Worm (Caenorhabditis elegans): ENCODE data around the gene pwp-1.

pwp-1 gene

DNA sequence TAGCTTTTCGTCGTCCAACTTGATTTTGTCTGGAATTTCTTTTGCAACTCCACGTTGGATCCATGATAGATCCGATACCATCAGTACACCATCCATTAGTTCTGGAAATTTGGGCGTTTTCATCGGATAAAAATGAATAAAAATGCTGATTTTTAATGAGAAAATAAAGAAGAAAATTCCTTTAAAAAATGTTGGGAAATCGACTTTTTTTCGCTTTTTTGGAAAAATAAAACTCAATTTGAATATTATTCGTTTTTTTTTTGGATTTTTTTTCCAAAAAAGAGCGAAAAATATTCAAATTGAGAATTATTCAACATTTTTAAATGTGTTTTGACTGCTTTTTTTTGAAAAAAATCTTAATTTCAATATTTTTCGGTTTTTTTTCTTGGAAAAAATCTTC lies at the start of gene pwp-1:
pwp-1 (minus strand) TSS at position 101 of the 400 bp plus-strand sequence.
- TF ChIP-seq Y79H2A.3 (GFP tag; conservative IDR thresholded peaks at IDR 0.05): no peak
- TF ChIP-seq ekl-4 (GFP tag; IDR thresholded peaks at IDR 0.05): no peak
- no peak for TF ChIP-seq lsy-27 (tag; optimal IDR thresholded peaks at IDR 0.05; ENCODE audit: borderline replicate concordance, insufficient read depth)
- no peak for TF ChIP-seq gei-17 (GFP tag; optimal IDR thresholded peaks at IDR 0.05)
- TF ChIP-seq hlh-26 (GFP tag; conservative IDR thresholded peaks at IDR 0.05): no peak
- no peak for TF ChIP-seq pha-4 (tag; optimal IDR thresholded peaks at IDR 0.05)
- TF ChIP-seq cebp-1 (GFP tag; IDR thresholded peaks at IDR 0.05): no peak
- TF ChIP-seq cebp-1 (tag; optimal IDR thresholded peaks at IDR 0.05): no peak
- TF ChIP-seq B0261.1 (tag; optimal IDR thresholded peaks at IDR 0.05): no peak
- TF ChIP-seq somi-1 (GFP tag; optimal IDR thresholded peaks at IDR 0.05): no peak
- TF ChIP-seq unc-62 (GFP tag; optimal IDR thresholded peaks at IDR 0.05): no peak
- TF ChIP-seq nhr-120 (GFP tag; IDR thresholded peaks at IDR 0.05): no peak
- no peak for TF ChIP-seq unc-130 (GFP tag; optimal IDR thresholded peaks at IDR 0.05)

DNA sequence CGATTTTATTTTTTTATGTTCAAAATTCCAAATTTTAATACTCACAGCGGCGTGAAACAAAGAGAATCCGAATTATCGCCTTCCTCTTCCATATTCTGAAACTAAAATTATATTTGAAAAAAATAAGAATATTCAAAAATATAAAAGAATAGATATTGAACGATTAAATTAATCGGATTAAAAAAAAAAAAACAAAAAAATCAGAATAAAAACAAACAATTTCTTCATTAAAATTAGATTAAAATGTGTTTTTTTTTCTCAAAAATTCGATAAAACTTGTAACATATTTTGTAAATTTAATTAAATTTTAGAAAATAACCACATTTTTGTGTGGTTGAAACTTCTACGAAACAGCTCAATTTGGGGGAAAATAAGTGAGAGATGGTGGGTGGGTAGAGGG lies 46.4 kb upstream of the pwp-1 start, which contains the start of gene cpsf-3:
cpsf-3 (minus strand) TSS at position 101 of the 400 bp plus-strand sequence.
- no peak for TF ChIP-seq madf-10 (tag; optimal IDR thresholded peaks at IDR 0.05)

DNA sequence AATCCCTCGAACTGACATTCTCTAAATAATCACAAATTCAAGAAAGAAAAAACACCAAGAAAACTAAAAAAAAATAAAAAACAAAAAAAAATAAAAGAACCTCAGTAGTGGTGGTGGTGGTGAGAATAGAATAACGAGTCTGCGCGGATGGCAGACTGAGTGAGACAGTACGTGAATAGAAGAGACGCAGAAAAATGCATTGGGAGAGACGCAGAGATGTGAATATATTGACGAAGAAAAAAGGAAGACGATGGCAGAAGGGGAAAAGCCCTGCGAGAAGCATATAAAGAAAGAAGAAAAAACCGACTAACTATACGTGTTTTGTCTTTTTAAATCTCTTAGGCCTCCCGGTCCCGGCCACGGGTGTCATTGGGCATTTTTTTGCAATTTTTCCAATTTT lies 36.1 kb upstream of the pwp-1 start, which contains the start of gene unc-26:
unc-26 (minus strand) TSS at position 23 of the 400 bp plus-strand sequence.
- peak; percentile 93 for TF ChIP-seq hmg-1.2 (GFP tag; IDR thresholded peaks at IDR 0.05)
- no peak for TF ChIP-seq K12H6.12 (tag; optimal IDR thresholded peaks at IDR 0.05)

DNA sequence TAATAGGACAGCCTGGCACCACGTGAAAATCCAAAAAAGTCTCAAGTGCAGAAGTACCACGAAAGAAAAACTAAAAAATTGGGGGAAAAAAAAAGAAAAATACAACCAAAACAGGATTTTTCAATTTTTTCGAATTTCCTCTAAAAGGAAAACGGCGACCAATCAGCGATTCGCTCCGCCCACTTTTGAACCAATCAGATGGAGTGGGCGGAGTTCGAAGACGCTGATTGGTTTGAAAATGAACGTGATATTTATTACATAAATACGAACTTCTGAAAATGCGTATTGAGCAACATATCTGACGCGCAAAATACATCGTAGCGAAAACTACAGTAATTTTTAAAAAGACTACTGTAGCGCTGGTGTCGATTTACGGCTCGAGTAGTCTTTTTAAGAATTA lies 32.0 kb upstream of the pwp-1 start:
- TF ChIP-seq Y79H2A.3 (GFP tag; conservative IDR thresholded peaks at IDR 0.05) (no peak), pbrm-1 (GFP tag; IDR thresholded peaks at IDR 0.05) (no peak), B0261.1 (tag; optimal IDR thresholded peaks at IDR 0.05) (no peak), madf-3 (GFP tag; IDR thresholded peaks at IDR 0.05) (no peak), xnd-1 (tag; optimal IDR thresholded peaks at IDR 0.05) (no peak), akir-1 (GFP tag; optimal IDR thresholded peaks at IDR 0.05) (no peak), madf-8 (GFP tag; conservative IDR thresholded peaks at IDR 0.05) (no peak), ztf-28 (GFP tag; IDR thresholded peaks at IDR 0.05) (no peak), T07F8.4 (tag; optimal IDR thresholded peaks at IDR 0.05) (no peak), lsl-1 (GFP tag; optimal IDR thresholded peaks at IDR 0.05) (no peak)

DNA sequence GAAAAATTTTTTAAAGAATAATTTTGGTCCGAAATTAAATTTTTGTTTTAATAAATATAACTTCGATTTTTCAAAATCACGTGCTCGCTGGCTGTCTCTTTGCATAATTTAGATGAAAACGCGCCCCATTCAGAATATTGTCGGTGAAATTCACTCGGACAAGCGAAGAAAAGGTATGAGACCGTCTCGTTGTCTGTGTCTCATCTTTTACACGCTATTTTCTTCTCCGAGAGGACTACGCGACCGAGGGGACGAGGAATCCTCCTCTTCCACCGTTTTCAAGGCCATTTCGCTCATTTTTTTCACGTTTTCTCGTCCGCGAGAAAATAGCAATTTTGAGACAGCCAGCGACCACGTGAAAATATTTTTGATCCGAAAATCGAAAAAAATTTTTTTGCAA lies 26.5 kb upstream of the pwp-1 start:
- peak; percentile 62 for TF ChIP-seq mcd-1 (GFP tag; IDR thresholded peaks at IDR 0.05)
- 0 out of 2 replicates have a peak, but pooled peaks have one; percentile 25 for TF ChIP-seq aptf-3 (GFP tag; IDR thresholded peaks at IDR 0.05)
- TF ChIP-seq hmg-1.2 (GFP tag; IDR thresholded peaks at IDR 0.05): peak; percentile 70

DNA sequence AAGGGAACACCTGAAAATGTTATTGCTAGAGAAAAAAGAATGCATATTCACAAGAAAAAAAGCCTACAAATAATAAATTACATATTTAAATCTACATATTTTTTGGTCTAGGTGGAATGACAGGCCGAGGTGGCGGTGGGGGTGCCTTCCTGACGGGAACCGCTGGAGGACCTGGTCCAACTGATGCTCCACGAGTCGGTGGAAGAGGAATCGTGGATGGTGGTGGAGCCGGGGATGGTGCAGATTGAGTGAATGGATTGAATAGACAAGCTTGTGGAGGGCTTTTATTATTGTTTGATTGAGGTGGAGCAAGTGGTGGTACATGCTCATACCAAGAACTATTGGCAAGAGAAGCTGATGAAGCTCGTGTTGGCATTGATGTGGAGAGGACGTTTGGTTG lies 25.4 kb upstream of the pwp-1 start:
- TF ChIP-seq zfh-2 (GFP tag; conservative IDR thresholded peaks at IDR 0.05): peak; percentile 73
- no peak for TF ChIP-seq him-1 (tag; optimal IDR thresholded peaks at IDR 0.05)
- 0 out of 2 replicates have a peak, but pooled peaks have one; percentile 62 for TF ChIP-seq cebp-2 (GFP tag; IDR thresholded peaks at IDR 0.05)
- TF ChIP-seq mxl-1 (tag; optimal IDR thresholded peaks at IDR 0.05): no peak

Data from whole organism, young adult.